Worm (Caenorhabditis elegans) whole organism, midembryonic: ENCODE results near the gene erd-2.2.

Experiments used
- T22C8.4 ChIP-seq: fragments of 200-800 bp; sonication (Bioruptor generic); IDR thresholded peaks from 2 replicates; pipeline ENCODE4 v1.3.6; 2022; ENCODE audit warnings: missing genetic modification characterization, missing compliant biosample characterization
- cog-1 ChIP-seq: sonication (generic microtip); optimal IDR thresholded peaks from 2 replicates; lab custom pipeline; 2016; ENCODE audit warnings: missing genetic modification characterization, missing compliant biosample characterization
- flt-1 ChIP-seq: fragments of 200-800 bp; sonication (Bioruptor generic); IDR thresholded peaks from 2 replicates; pipeline ENCODE4 v1.3.6; 2022; ENCODE audit warnings: missing genetic modification characterization, missing compliant biosample characterization
- klf-2 ChIP-seq: fragments of 200-800 bp; sonication (Bioruptor generic); conservative IDR thresholded peaks from 2 replicates; pipeline ENCODE4 v1.3.6; 2022; ENCODE audit warnings: missing genetic modification reagents, missing genetic modification characterization, missing compliant biosample characterization
- med-1 ChIP-seq: sonication (generic microtip); optimal IDR thresholded peaks from 2 replicates; lab custom pipeline; 2017; ENCODE audit warnings: missing genetic modification characterization, mild to moderate bottlenecking, missing compliant biosample characterization, antibody characterized with exemption, missing genetic modification reagents; ENCODE audit not compliant: insufficient read depth
- ref-1 ChIP-seq: fragments of 200-800 bp; sonication (Bioruptor generic); conservative IDR thresholded peaks from 2 replicates; pipeline ENCODE4 v1.3.6; 2022; ENCODE audit warnings: missing genetic modification reagents, missing genetic modification characterization, missing compliant biosample characterization
- tab-1 ChIP-seq: fragments of 200-800 bp; sonication (Bioruptor generic); IDR thresholded peaks from 2 replicates; pipeline ENCODE4 v1.3.6; 2022; ENCODE audit warnings: missing genetic modification characterization, missing compliant biosample characterization
- ztf-23 ChIP-seq: fragments of 200-800 bp; sonication (Bioruptor generic); IDR thresholded peaks from 2 replicates; pipeline ENCODE4 v1.3.6; 2022; ENCODE audit warnings: missing genetic modification reagents, missing genetic modification characterization, missing compliant biosample characterization
- ztf-29 ChIP-seq: fragments of 200-800 bp; sonication (Bioruptor generic); IDR thresholded peaks from 2 replicates; pipeline ENCODE4 v1.3.6; 2022; ENCODE audit warnings: missing genetic modification reagents, missing genetic modification characterization, missing compliant biosample characterization

Gene erd-2.2

ce11 chrIII:5922236-5922635 lies 15.4 kb downstream of the erd-2.2 start:
- TF ChIP-seq tab-1 (GFP tag; lab: Robert Waterston, UW) = no peak
- no peak for TF ChIP-seq cog-1 (tag; lab: Kevin White, UChicago)
- TF ChIP-seq ztf-29 (GFP tag; lab: Robert Waterston, UW) = no peak
- no peak for TF ChIP-seq T22C8.4
- TF ChIP-seq ztf-23 = no peak
- no peak for TF ChIP-seq klf-2 (GFP tag; lab: Robert Waterston, UW)
- no peak for TF ChIP-seq ref-1 (GFP tag; lab: Robert Waterston, UW)
- TF ChIP-seq med-1 (GFP tag; lab: Kevin White, UChicago) = no peak
- TF ChIP-seq flt-1 = no peak

- TF ChIP-seq med-1 (GFP tag; lab: Kevin White, UChicago) (no peak), cog-1 (tag; lab: Kevin White, UChicago) (no peak), ref-1 (GFP tag; lab: Robert Waterston, UW) (no peak), tab-1 (GFP tag; lab: Robert Waterston, UW) (no peak), ztf-23 (no peak), T22C8.4 (no peak), ztf-29 (GFP tag; lab: Robert Waterston, UW) (no peak)
Observed at ce11 chrIII:5925724-5926123, 18.9 kb downstream of the erd-2.2 start, which contains the start of the genes dnc-2 and bcl-7. Gene dnc-2 (minus strand): TSS chrIII:5925756. Gene bcl-7 (plus strand): TSS chrIII:5926086.

ce11 chrIII:5930659-5931058 lies 23.8 kb downstream of the erd-2.2 start:
- TF ChIP-seq ref-1 (GFP tag; lab: Robert Waterston, UW) = no peak

ce11 chrIII:5931433-5931994 lies 24.7 kb downstream of the erd-2.2 start, which contains the start of gene EGAP1.5:
Gene EGAP1.5 (plus strand): TSS chrIII:5931721.
- TF ChIP-seq med-1 (GFP tag; lab: Kevin White, UChicago) (no peak), tab-1 (GFP tag; lab: Robert Waterston, UW) (0 out of 2 replicates have a peak, but pooled peaks have one; percentile 23)

- no peak for TF ChIP-seq klf-2 (GFP tag; lab: Robert Waterston, UW)
- TF ChIP-seq cog-1 (tag; lab: Kevin White, UChicago) = no peak
- no peak for TF ChIP-seq T22C8.4
- TF ChIP-seq ztf-29 (GFP tag; lab: Robert Waterston, UW) = no peak
- no peak for TF ChIP-seq ref-1 (GFP tag; lab: Robert Waterston, UW)
- TF ChIP-seq tab-1 (GFP tag; lab: Robert Waterston, UW) = no peak
Observed at ce11 chrIII:5932853-5933252, 26.0 kb downstream of the erd-2.2 start, which contains the start of gene zmp-1. Gene zmp-1 (minus strand): TSS chrIII:5932953.

- TF ChIP-seq T22C8.4 (no peak), med-1 (GFP tag; lab: Kevin White, UChicago) (no peak), cog-1 (tag; lab: Kevin White, UChicago) (no peak), ref-1 (GFP tag; lab: Robert Waterston, UW) (no peak), flt-1 (no peak), ztf-29 (GFP tag; lab: Robert Waterston, UW) (no peak), ztf-23 (no peak), klf-2 (GFP tag; lab: Robert Waterston, UW) (no peak), tab-1 (GFP tag; lab: Robert Waterston, UW) (no peak)
Observed at ce11 chrIII:5934138-5934658, 27.3 kb downstream of the erd-2.2 start.

- TF ChIP-seq T22C8.4 (no peak), ztf-29 (GFP tag; lab: Robert Waterston, UW) (no peak), flt-1 (no peak), ztf-23 (no peak), med-1 (GFP tag; lab: Kevin White, UChicago) (no peak), tab-1 (GFP tag; lab: Robert Waterston, UW) (no peak), ref-1 (GFP tag; lab: Robert Waterston, UW) (no peak), klf-2 (GFP tag; lab: Robert Waterston, UW) (no peak), cog-1 (tag; lab: Kevin White, UChicago) (no peak)
Observed at ce11 chrIII:5936992-5937391, 30.1 kb downstream of the erd-2.2 start, which contains the start of gene EGAP1.1. Gene EGAP1.1 (minus strand): TSS chrIII:5937220.

ce11 chrIII:5938013-5938412 lies 31.2 kb downstream of the erd-2.2 start:
- TF ChIP-seq ztf-23 (peak; percentile 11; the same call in 1 of the 2 replicates), med-1 (GFP tag; lab: Kevin White, UChicago) (no peak)

- TF ChIP-seq med-1 (GFP tag; lab: Kevin White, UChicago) = no peak
- TF ChIP-seq tab-1 (GFP tag; lab: Robert Waterston, UW) = no peak
- no peak for TF ChIP-seq ref-1 (GFP tag; lab: Robert Waterston, UW)
- TF ChIP-seq cog-1 (tag; lab: Kevin White, UChicago) = no peak
- TF ChIP-seq T22C8.4 = no peak
- no peak for TF ChIP-seq flt-1
- no peak for TF ChIP-seq ztf-29 (GFP tag; lab: Robert Waterston, UW)
- no peak for TF ChIP-seq ztf-23
- TF ChIP-seq klf-2 (GFP tag; lab: Robert Waterston, UW) = no peak
Observed at ce11 chrIII:5938790-5939452, 32.1 kb downstream of the erd-2.2 start.
